Worm (Caenorhabditis elegans) whole organism, L1 larva: ENCODE results near the gene egl-21.
A peak's percentile ranks its signal among the peaks of the same experiment; 100 is the strongest.

Experiments used
- ama-1 ChIP-seq: fragments of 150-350 bp; optimal IDR thresholded peaks from 2 replicates; lab custom pipeline; 2014
- blmp-1 ChIP-seq: fragments of 150-350 bp; optimal IDR thresholded peaks from 2 replicates; lab custom pipeline; 2014; ENCODE audit warnings: missing biosample characterization, missing genetic modification characterization
- ceh-82 ChIP-seq, 3 experiments: fragments of 150-350 bp in 1 of 3; sonication (generic microtip) in 2 of 3; optimal IDR thresholded peaks; 2 replicates each; lab custom pipeline; 2014 to 2017; ENCODE audit warnings: missing biosample characterization in 3 of 3, missing genetic modification characterization in 3 of 3
- ceh-88 ChIP-seq: fragments of 200-800 bp; sonication (Bioruptor generic); IDR thresholded peaks from 2 replicates; pipeline ENCODE4 v1.3.6; 2022; ENCODE audit warnings: missing genetic modification characterization, missing compliant biosample characterization
- ces-1 ChIP-seq: fragments of 150-350 bp; optimal IDR thresholded peaks from 2 replicates; lab custom pipeline; 2014; ENCODE audit warnings: missing biosample characterization, missing genetic modification reagents, missing genetic modification characterization
- dsc-1 ChIP-seq: sonication (generic microtip); optimal IDR thresholded peaks from 2 replicates; lab custom pipeline; 2016; ENCODE audit warnings: mild to moderate bottlenecking, missing genetic modification characterization, missing compliant biosample characterization
- efl-1 ChIP-seq, 4 experiments: fragments of 150-350 bp; optimal IDR thresholded peaks in 3 of 4; peaks in 1 of 4; 1 replicate in 1 of 4; 2 replicates in 3 of 4; lab custom pipeline; 2014; ENCODE audit warnings: missing biosample characterization in 2 of 4, missing genetic modification characterization in 2 of 4, missing genetic modification reagents in 2 of 4
- efl-3 ChIP-seq: fragments of 200-800 bp; sonication (Bioruptor generic); optimal IDR thresholded peaks from 2 replicates; lab custom pipeline; 2018; ENCODE audit warnings: mild to moderate bottlenecking, missing genetic modification characterization, missing compliant biosample characterization
- egl-13 ChIP-seq: sonication (generic microtip); optimal IDR thresholded peaks from 2 replicates; lab custom pipeline; 2016; ENCODE audit warnings: missing genotype, missing genetic modification reagents, missing genetic modification characterization, missing compliant biosample characterization
- egl-27 ChIP-seq, 2 experiments: fragments of 150-350 bp in 1 of 2; sonication (generic microtip); optimal IDR thresholded peaks; 3 replicates each; lab custom pipeline; 2017 to 2018; ENCODE audit warnings: missing biosample characterization in 2 of 2, missing genetic modification characterization in 2 of 2, missing genetic modification reagents in 2 of 2
- ets-5 ChIP-seq: fragments of 200-800 bp; sonication (Bioruptor generic); IDR thresholded peaks from 2 replicates; pipeline ENCODE4 v1.3.6; 2022; ENCODE audit warnings: missing genetic modification characterization, missing compliant biosample characterization
- fkh-10 ChIP-seq: sonication (generic microtip); optimal IDR thresholded peaks from 2 replicates; lab custom pipeline; 2017; ENCODE audit warnings: missing biosample characterization, missing genetic modification reagents, missing genetic modification characterization
- fkh-8 ChIP-seq: sonication (generic microtip); optimal IDR thresholded peaks from 2 replicates; lab custom pipeline; 2016; ENCODE audit warnings: mild to moderate bottlenecking, missing genetic modification characterization, missing compliant biosample characterization
- irx-1 ChIP-seq: sonication (generic microtip); optimal IDR thresholded peaks from 2 replicates; lab custom pipeline; 2016; ENCODE audit warnings: missing genetic modification characterization, missing compliant biosample characterization
- jun-1 ChIP-seq: fragments of 150-350 bp; optimal IDR thresholded peaks from 2 replicates; lab custom pipeline; 2014; ENCODE audit warnings: missing biosample characterization, missing genetic modification reagents, missing genetic modification characterization
- lin-13 ChIP-seq: fragments of 150-350 bp; optimal IDR thresholded peaks from 2 replicates; lab custom pipeline; 2014; ENCODE audit warnings: missing biosample characterization, missing genetic modification reagents, missing genetic modification characterization
- lin-14 ChIP-seq: fragments of 200-800 bp; sonication (Bioruptor generic); optimal IDR thresholded peaks from 2 replicates; lab custom pipeline; 2018; ENCODE audit warnings: mild to moderate bottlenecking, missing genetic modification characterization, moderate library complexity, missing compliant biosample characterization
- lir-3 ChIP-seq: sonication (generic microtip); optimal IDR thresholded peaks from 2 replicates; lab custom pipeline; 2016; ENCODE audit warnings: mild to moderate bottlenecking, missing genetic modification characterization, moderate library complexity, missing compliant biosample characterization; ENCODE audit not compliant: poor library complexity
- lsy-2 ChIP-seq, 2 experiments: fragments of 150-350 bp; optimal IDR thresholded peaks; 2 replicates each; lab custom pipeline; 2014; ENCODE audit warnings: missing biosample characterization in 2 of 2, missing genetic modification characterization in 2 of 2
- mef-2 ChIP-seq: fragments of 150-350 bp; optimal IDR thresholded peaks from 2 replicates; lab custom pipeline; 2014; ENCODE audit warnings: missing biosample characterization, missing genetic modification characterization
- mep-1 ChIP-seq: fragments of 150-350 bp; optimal IDR thresholded peaks from 2 replicates; lab custom pipeline; 2014; ENCODE audit warnings: missing biosample characterization, missing genetic modification characterization
- nhr-11 ChIP-seq: fragments of 150-350 bp; optimal IDR thresholded peaks from 2 replicates; lab custom pipeline; 2014; ENCODE audit warnings: missing biosample characterization, missing genetic modification characterization
- nhr-12 ChIP-seq: sonication (generic microtip); optimal IDR thresholded peaks from 2 replicates; lab custom pipeline; 2017; ENCODE audit warnings: missing biosample characterization, missing genetic modification characterization
- nhr-19 ChIP-seq: fragments of 200-800 bp; sonication (Bioruptor generic); conservative IDR thresholded peaks from 2 replicates; pipeline ENCODE4 v1.3.6; 2022; ENCODE audit warnings: missing genetic modification characterization, missing compliant biosample characterization
- nhr-20 ChIP-seq: sonication (generic microtip); optimal IDR thresholded peaks from 2 replicates; lab custom pipeline; 2016; ENCODE audit warnings: mild to moderate bottlenecking, missing genetic modification characterization, missing compliant biosample characterization
- nhr-28 ChIP-seq: fragments of 150-350 bp; optimal IDR thresholded peaks from 2 replicates; lab custom pipeline; 2014; ENCODE audit warnings: missing biosample characterization, missing genetic modification characterization
- nhr-47 ChIP-seq: sonication (generic microtip); optimal IDR thresholded peaks from 2 replicates; lab custom pipeline; 2016; ENCODE audit warnings: mild to moderate bottlenecking, missing genetic modification characterization, moderate library complexity, missing compliant biosample characterization
- nhr-71 ChIP-seq: sonication (generic microtip); optimal IDR thresholded peaks from 2 replicates; lab custom pipeline; 2016; ENCODE audit warnings: mild to moderate bottlenecking, missing genetic modification characterization, moderate library complexity, missing compliant biosample characterization
- nhr-77 ChIP-seq: fragments of 150-350 bp; optimal IDR thresholded peaks from 2 replicates; lab custom pipeline; 2014; ENCODE audit warnings: missing biosample characterization, missing genetic modification characterization
- nhr-84 ChIP-seq: sonication (generic microtip); optimal IDR thresholded peaks from 2 replicates; lab custom pipeline; 2017; ENCODE audit warnings: missing biosample characterization, missing genetic modification characterization
- pax-3 ChIP-seq: fragments of 200-800 bp; sonication (Bioruptor generic); optimal IDR thresholded peaks from 2 replicates; lab custom pipeline; 2018; ENCODE audit warnings: mild to moderate bottlenecking, missing genetic modification characterization, moderate library complexity, missing compliant biosample characterization
- pqm-1 ChIP-seq: sonication (generic microtip); optimal IDR thresholded peaks from 3 replicates; lab custom pipeline; 2017; ENCODE audit warnings: missing biosample characterization, missing genetic modification characterization
- rnt-1 ChIP-seq: sonication (generic microtip); optimal IDR thresholded peaks from 2 replicates; lab custom pipeline; 2016; ENCODE audit warnings: mild to moderate bottlenecking, missing genetic modification characterization, moderate library complexity, missing compliant biosample characterization
- skn-1 ChIP-seq: fragments of 150-350 bp; optimal IDR thresholded peaks from 2 replicates; lab custom pipeline; 2014; ENCODE audit warnings: missing biosample characterization, missing genetic modification characterization
- snu-23 ChIP-seq: sonication (generic microtip); optimal IDR thresholded peaks from 2 replicates; lab custom pipeline; 2016; ENCODE audit warnings: missing genetic modification characterization, missing compliant biosample characterization
- sptf-1 ChIP-seq: fragments of 150-350 bp; optimal IDR thresholded peaks from 2 replicates; lab custom pipeline; 2014; ENCODE audit warnings: missing biosample characterization, missing genetic modification characterization
- sup-37 ChIP-seq: fragments of 200-800 bp; sonication (Bioruptor generic); optimal IDR thresholded peaks from 2 replicates; lab custom pipeline; 2018; ENCODE audit warnings: mild to moderate bottlenecking, missing genetic modification characterization, missing compliant biosample characterization
- swsn-7 ChIP-seq: sonication (generic microtip); optimal IDR thresholded peaks from 2 replicates; lab custom pipeline; 2016; ENCODE audit warnings: missing genetic modification characterization, missing compliant biosample characterization
- tbx-2 ChIP-seq: sonication (generic microtip); optimal IDR thresholded peaks from 2 replicates; lab custom pipeline; 2016; ENCODE audit warnings: missing genetic modification characterization, missing compliant biosample characterization
- unc-30 ChIP-seq: sonication (generic microtip); optimal IDR thresholded peaks from 2 replicates; lab custom pipeline; 2017; ENCODE audit warnings: missing biosample characterization, missing genetic modification characterization
- unc-86 ChIP-seq: sonication (generic microtip); optimal IDR thresholded peaks from 2 replicates; lab custom pipeline; 2016; ENCODE audit warnings: missing genetic modification characterization, missing compliant biosample characterization
- vab-15 ChIP-seq: sonication (generic microtip); optimal IDR thresholded peaks from 2 replicates; lab custom pipeline; 2017; ENCODE audit warnings: missing genotype, mild to moderate bottlenecking, missing genetic modification characterization, missing compliant biosample characterization
- ztf-11 ChIP-seq, 2 experiments: sonication (generic microtip); optimal IDR thresholded peaks; 2 replicates each; lab custom pipeline; 2016 to 2017; ENCODE audit warnings: missing genetic modification characterization in 2 of 2, missing biosample characterization in 1 of 2, missing compliant biosample characterization in 1 of 2

The egl-21 gene

ce11 chrIV:10507586-10507985, 25.9 kb upstream of the egl-21 start (continued):
- TF ChIP-seq snu-23 (peak; percentile 29), ces-1 (GFP tag; lab: Kevin White, UChicago) (no peak), unc-30 (tag; lab: Kevin White, UChicago) (no peak), tbx-2 (tag; lab: Kevin White, UChicago) (peak; percentile 32), unc-86 (tag; lab: Kevin White, UChicago) (peak; percentile 93), sup-37 (GFP tag; lab: Kevin White, UChicago) (no peak), fkh-10 (GFP tag; lab: Kevin White, UChicago) (peak; percentile 86), ceh-82 (tag; optimal IDR thresholded peaks at IDR 0.05; lab: Kevin White, UChicago) (peak in 1 of 3 experiments; percentile 8), lin-14 (GFP tag; lab: Kevin White, UChicago) (peak; percentile 88)

DNA sequence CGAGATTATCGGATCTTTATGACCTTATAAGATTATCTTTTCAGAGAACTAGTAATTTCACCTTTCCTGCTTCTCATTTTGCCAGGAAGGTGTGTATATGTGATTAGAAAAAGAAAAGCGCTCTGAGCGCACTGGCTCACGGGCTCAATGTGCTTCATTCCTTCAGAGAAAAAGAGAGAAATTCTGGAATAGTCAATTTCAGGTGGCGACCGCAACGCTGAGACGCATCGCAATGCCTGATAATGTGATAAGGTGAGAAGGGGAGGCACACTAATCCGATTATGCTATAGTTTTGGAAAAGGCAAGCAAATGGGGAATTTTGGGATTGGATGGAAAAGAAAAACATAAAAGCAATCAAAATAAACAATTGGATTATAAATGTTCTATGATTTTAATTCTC, 24.4 kb upstream of the egl-21 start:
- TF ChIP-seq pqm-1 (tag; lab: Kevin White, UChicago): no peak
- TF ChIP-seq pax-3 (tag; lab: Kevin White, UChicago): peak; percentile 24
- peak; percentile 80 for TF ChIP-seq fkh-8 (tag; lab: Kevin White, UChicago)
- peak; percentile 45 for TF ChIP-seq nhr-71 (tag; lab: Kevin White, UChicago)
- peak; percentile 52 for TF ChIP-seq egl-13 (tag; lab: Kevin White, UChicago)
- no peak for TF ChIP-seq nhr-20
- TF ChIP-seq ama-1: no peak
- no peak for TF ChIP-seq nhr-19 (GFP tag; lab: Robert Waterston, UW)
- TF ChIP-seq dsc-1 (tag; lab: Kevin White, UChicago): peak; percentile 85
- TF ChIP-seq nhr-47 (tag; lab: Kevin White, UChicago): peak; percentile 42
- no peak for TF ChIP-seq sptf-1 (tag; lab: Kevin White, UChicago)

ce11 chrIV:10505016-10505415, 23.4 kb upstream of the egl-21 start:
- TF ChIP-seq ets-5 (GFP tag; lab: Robert Waterston, UW): no peak
- peak; percentile 31 for TF ChIP-seq pax-3 (tag; lab: Kevin White, UChicago)
- TF ChIP-seq lin-14 (GFP tag; lab: Kevin White, UChicago): peak; percentile 69
- TF ChIP-seq tbx-2 (tag; lab: Kevin White, UChicago): peak; percentile 45
- peak in 1 of 2 experiments; percentile 26 for TF ChIP-seq ztf-11 (tag; optimal IDR thresholded peaks at IDR 0.05; lab: Kevin White, UChicago)
- TF ChIP-seq unc-86 (tag; lab: Kevin White, UChicago): peak; percentile 42
- peak; percentile 6 for TF ChIP-seq swsn-7 (tag; lab: Kevin White, UChicago)
- peak; percentile 26 for TF ChIP-seq fkh-10 (GFP tag; lab: Kevin White, UChicago)
- TF ChIP-seq nhr-47 (tag; lab: Kevin White, UChicago): peak; percentile 12
- TF ChIP-seq egl-27 (tag; optimal IDR thresholded peaks at IDR 0.05; lab: Kevin White, UChicago): no peak
- TF ChIP-seq lsy-2 (tag; optimal IDR thresholded peaks at IDR 0.05; lab: Kevin White, UChicago): peak in 1 of 2 experiments; percentile 7
- TF ChIP-seq vab-15 (tag; lab: Kevin White, UChicago): no peak
- TF ChIP-seq efl-3 (GFP tag; lab: Kevin White, UChicago): no peak
- peak; percentile 13 for TF ChIP-seq snu-23
- TF ChIP-seq nhr-71 (tag; lab: Kevin White, UChicago): peak; percentile 10
- no peak for TF ChIP-seq skn-1 (tag; lab: Kevin White, UChicago)
- no peak for TF ChIP-seq mef-2
- peak in 1 of 3 experiments; percentile 23 for TF ChIP-seq ceh-82 (tag; optimal IDR thresholded peaks at IDR 0.05; lab: Kevin White, UChicago)

- TF ChIP-seq nhr-47 (tag; lab: Kevin White, UChicago) (peak; percentile 73), nhr-77 (tag; lab: Kevin White, UChicago) (peak; percentile 26), nhr-84 (tag; lab: Kevin White, UChicago) (no peak), blmp-1 (tag; lab: Kevin White, UChicago) (no peak), jun-1 (tag; lab: Kevin White, UChicago) (peak; percentile 62), tbx-2 (tag; lab: Kevin White, UChicago) (peak; percentile 71), ceh-88 (GFP tag; lab: Robert Waterston, UW) (0 out of 2 replicates have a peak, but pooled peaks have one; percentile 21), irx-1 (tag; lab: Kevin White, UChicago) (peak; percentile 36), ceh-82 (tag; optimal IDR thresholded peaks at IDR 0.05; lab: Kevin White, UChicago) (peak in 2 of 3 experiments; percentile 18 to 74), mef-2 (peak; percentile 60), ztf-11 (tag; optimal IDR thresholded peaks at IDR 0.05; lab: Kevin White, UChicago) (peak in 1 of 2 experiments; percentile 34), lin-13 (GFP tag; lab: Kevin White, UChicago) (peak; percentile 33), lin-14 (GFP tag; lab: Kevin White, UChicago) (peak; percentile 94), nhr-28 (tag; lab: Kevin White, UChicago) (no peak), fkh-10 (GFP tag; lab: Kevin White, UChicago) (peak; percentile 95), mep-1 (peak; percentile 70), rnt-1 (tag; lab: Kevin White, UChicago) (peak; percentile 35), lir-3 (tag; lab: Kevin White, UChicago) (peak; percentile 14), nhr-12 (tag; lab: Kevin White, UChicago) (no peak), pax-3 (tag; lab: Kevin White, UChicago) (peak; percentile 41), egl-13 (tag; lab: Kevin White, UChicago) (peak; percentile 71), nhr-11 (no peak), nhr-71 (tag; lab: Kevin White, UChicago) (peak; percentile 88), efl-1 (optimal IDR thresholded peaks at IDR 0.05; lab: Kevin White, UChicago) (peak; percentile 41 to 44), efl-1 (GFP tag; optimal IDR thresholded peaks at IDR 0.05 in 1 of 2; lab: Kevin White, UChicago) (peak; percentile 12 to 23)
These were observed 22.1 kb upstream of the egl-21 start for ce11 chrIV:10503750-10504232.
